Worm (Caenorhabditis elegans) whole organism, young adult: ENCODE data around the gene srh-18.

Experiments used
- F49E8.2 ChIP-seq: sonication (generic microtip); optimal IDR thresholded peaks from 3 replicates; lab custom pipeline; 2017; ENCODE audit warnings: missing genetic modification characterization, mild to moderate bottlenecking, missing compliant biosample characterization, antibody characterized with exemption, moderate library complexity; ENCODE audit not compliant: insufficient read depth
- F57A8.1 ChIP-seq: fragments of 200-800 bp; sonication (Bioruptor generic); optimal IDR thresholded peaks from 2 replicates; lab custom pipeline; 2018; ENCODE audit warnings: mild to moderate bottlenecking, missing genetic modification characterization, moderate library complexity, missing compliant biosample characterization
- K12H6.12 ChIP-seq: fragments of 200-800 bp; sonication (Bioruptor generic); optimal IDR thresholded peaks from 2 replicates; lab custom pipeline; 2018; ENCODE audit warnings: mild to moderate bottlenecking, missing genetic modification characterization, missing compliant biosample characterization
- ceh-40 ChIP-seq: fragments of 200-800 bp; sonication (Bioruptor generic); IDR thresholded peaks from 2 replicates; pipeline ENCODE4 v1.3.6; 2022; ENCODE audit warnings: missing genetic modification characterization, missing compliant biosample characterization
- ceh-58 ChIP-seq: fragments of 200-800 bp; sonication (Bioruptor generic); IDR thresholded peaks from 2 replicates; pipeline ENCODE4 v1.3.6; 2022; ENCODE audit warnings: missing genetic modification characterization, missing compliant biosample characterization
- ceh-91 ChIP-seq: fragments of 200-800 bp; sonication (Bioruptor generic); IDR thresholded peaks from 2 replicates; pipeline ENCODE4 v1.3.6; 2022; ENCODE audit warnings: missing genetic modification reagents, missing genetic modification characterization, missing compliant biosample characterization
- dpl-1 ChIP-seq: fragments of 150-350 bp; optimal IDR thresholded peaks from 2 replicates; lab custom pipeline; 2014; ENCODE audit warnings: missing biosample characterization, missing genetic modification reagents, missing genetic modification characterization
- madf-10 ChIP-seq: sonication (generic microtip); optimal IDR thresholded peaks from 2 replicates; lab custom pipeline; 2016; ENCODE audit warnings: mild to moderate bottlenecking, missing genetic modification characterization, missing compliant biosample characterization
- snpc-4 ChIP-seq, 5 experiments: fragments of 150-350 bp in 1 of 5; sonication (generic microtip) in 4 of 5; optimal IDR thresholded peaks; 2 replicates each; lab custom pipeline; 2014 to 2018; ENCODE audit warnings: missing genetic modification characterization in 5 of 5, missing biosample characterization in 3 of 5, antibody characterized with exemption in 2 of 5, mild to moderate bottlenecking in 2 of 5, missing compliant biosample characterization in 2 of 5, missing genotype in 2 of 5, moderate library complexity in 2 of 5, missing genetic modification reagents in 1 of 5

DNA sequence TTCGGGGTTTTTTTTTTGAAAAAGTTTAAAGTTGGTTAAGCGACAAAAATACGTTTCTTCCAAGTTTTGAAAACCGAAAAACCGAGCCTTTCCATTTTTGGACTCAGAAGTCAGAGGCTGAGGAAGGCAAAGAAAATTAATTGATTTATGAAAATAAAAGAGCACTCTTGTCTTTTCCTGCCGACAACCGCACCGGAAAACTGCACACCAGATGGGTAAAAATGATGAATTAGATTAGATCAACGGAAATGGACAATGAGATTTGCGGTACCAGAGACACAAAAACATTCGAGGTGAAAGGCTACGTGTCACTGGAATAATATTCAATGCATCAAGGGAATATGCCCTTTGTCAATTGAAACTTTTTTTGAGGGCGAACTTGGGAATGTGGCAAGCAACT lies 23.7 kb upstream of the srh-18 start:
- TF ChIP-seq ceh-58 (GFP tag; lab: Robert Waterston, UW), result no peak
- TF ChIP-seq ceh-40 (GFP tag; lab: Robert Waterston, UW), result no peak
- no peak for TF ChIP-seq F57A8.1 (GFP tag; lab: Kevin White, UChicago)
- TF ChIP-seq snpc-4 (GFP tag; optimal IDR thresholded peaks at IDR 0.05; lab: Kevin White, UChicago), result no peak
- TF ChIP-seq snpc-4 (tag; optimal IDR thresholded peaks at IDR 0.05; lab: Kevin White, UChicago), result no peak
- no peak for TF ChIP-seq K12H6.12 (tag; lab: Kevin White, UChicago)
- no peak for TF ChIP-seq ceh-91
- TF ChIP-seq madf-10 (tag; lab: Kevin White, UChicago), result no peak
- no peak for TF ChIP-seq F49E8.2 (tag; lab: Kevin White, UChicago)
- TF ChIP-seq dpl-1 (GFP tag; lab: Kevin White, UChicago), result no peak
